Fruit fly (Drosophila melanogaster) whole organism, embryonic: ENCODE data around the gene CG42538.

Source experiments
- Asciz ChIP-seq: fragments of 200-800 bp; sonication (Bioruptor generic); optimal IDR thresholded peaks from 2 replicates; lab custom pipeline; 2017; ENCODE audit warnings: missing biosample characterization, mild to moderate bottlenecking, missing genetic modification characterization, missing genetic modification reagents
- Blimp-1 ChIP-seq: fragments of 200-800 bp; sonication (Bioruptor generic); optimal IDR thresholded peaks from 3 replicates; lab custom pipeline; 2018; ENCODE audit warnings: missing biosample characterization, missing genetic modification characterization, mild to moderate bottlenecking, moderate library complexity, missing genetic modification reagents
- CG14014 ChIP-seq: fragments of 200-800 bp; sonication (Bioruptor generic); IDR thresholded peaks from 2 replicates; pipeline ENCODE4 v1.3.6; 2022; ENCODE audit warnings: missing biosample characterization, missing genetic modification characterization
- CG15269 ChIP-seq: fragments of 200-800 bp; sonication (Bioruptor generic); optimal IDR thresholded peaks from 2 replicates; lab custom pipeline; 2018; ENCODE audit warnings: missing biosample characterization, mild to moderate bottlenecking, missing genetic modification characterization, moderate library complexity
- CG17186 ChIP-seq: fragments of 200-800 bp; sonication (Bioruptor generic); optimal IDR thresholded peaks from 3 replicates; lab custom pipeline; 2017; ENCODE audit warnings: missing biosample characterization, missing genetic modification reagents, missing genetic modification characterization
- CG17359 ChIP-seq: fragments of 200-800 bp; sonication (Bioruptor generic); optimal IDR thresholded peaks from 3 replicates; lab custom pipeline; 2018; ENCODE audit warnings: missing biosample characterization, mild to moderate bottlenecking, missing genetic modification characterization, moderate library complexity
- CG17829 ChIP-seq: fragments of 200-800 bp; optimal IDR thresholded peaks from 2 replicates; lab custom pipeline; 2019; ENCODE audit warnings: missing biosample characterization, mild to moderate bottlenecking, missing genetic modification characterization, moderate library complexity
- CG17912 ChIP-seq: fragments of 200-800 bp; sonication (Bioruptor generic); optimal IDR thresholded peaks from 2 replicates; lab custom pipeline; 2018; ENCODE audit warnings: missing biosample characterization, mild to moderate bottlenecking, missing genetic modification characterization
- CG18262 ChIP-seq: fragments of 200-800 bp; optimal IDR thresholded peaks from 3 replicates; lab custom pipeline; 2019; ENCODE audit warnings: missing biosample characterization, mild to moderate bottlenecking, missing genetic modification characterization, moderate library complexity
- CG18619 ChIP-seq: fragments of 200-800 bp; sonication (Bioruptor generic); optimal IDR thresholded peaks from 3 replicates; lab custom pipeline; 2017; ENCODE audit warnings: missing biosample characterization, mild to moderate bottlenecking, missing genetic modification characterization
- CG30403 ChIP-seq: fragments of 200-800 bp; sonication (Bioruptor generic); optimal IDR thresholded peaks from 3 replicates; lab custom pipeline; 2016; ENCODE audit warnings: missing biosample characterization, missing genetic modification characterization
- CG34224 ChIP-seq: fragments of 200-800 bp; sonication (Bioruptor generic); IDR thresholded peaks from 3 replicates; pipeline ENCODE4 v1.3.6; 2022; ENCODE audit warnings: missing biosample characterization, missing genetic modification characterization; ENCODE audit not compliant: partially characterized antibody
- CG34422 ChIP-seq: fragments of 200-800 bp; sonication (Bioruptor generic); IDR thresholded peaks from 3 replicates; pipeline ENCODE4 v1.3.6; 2022; ENCODE audit warnings: missing biosample characterization, missing genetic modification characterization
- CG42726 ChIP-seq: fragments of 200-800 bp; sonication (Bioruptor generic); IDR thresholded peaks from 2 replicates; pipeline ENCODE4 v1.3.6; 2022; ENCODE audit warnings: missing biosample characterization, missing genetic modification characterization; ENCODE audit not compliant: partially characterized antibody
- CG4328 ChIP-seq: fragments of 200-800 bp; sonication (Bioruptor generic); optimal IDR thresholded peaks from 3 replicates; lab custom pipeline; 2017; ENCODE audit warnings: missing biosample characterization, missing genetic modification reagents, missing genetic modification characterization
- CG7963 ChIP-seq: fragments of 200-800 bp; sonication (Bioruptor generic); IDR thresholded peaks from 3 replicates; pipeline ENCODE4 v1.3.6; 2022; ENCODE audit warnings: missing biosample characterization, missing genetic modification characterization; ENCODE audit not compliant: partially characterized antibody
- CG8290 ChIP-seq, 3 experiments: fragments of 200-800 bp; sonication (Bioruptor generic); optimal IDR thresholded peaks; 2 replicates each; lab custom pipeline; 2016 to 2019; ENCODE audit warnings: missing biosample characterization in 3 of 3, missing genetic modification characterization in 3 of 3, mild to moderate bottlenecking in 2 of 3, moderate library complexity in 1 of 3
- Doc3 ChIP-seq: fragments of 200-800 bp; sonication (Bioruptor generic); IDR thresholded peaks from 3 replicates; pipeline ENCODE4 v1.3.6; 2022; ENCODE audit warnings: missing biosample characterization, missing genetic modification characterization; ENCODE audit not compliant: partially characterized antibody
- Dref ChIP-seq: fragments of 200-800 bp; sonication (Bioruptor generic); IDR thresholded peaks from 2 replicates; pipeline ENCODE4 v1.3.6; 2022; ENCODE audit warnings: missing biosample characterization, missing genetic modification characterization
- Ets97D ChIP-seq: fragments of 200-800 bp; sonication (Bioruptor generic); optimal IDR thresholded peaks from 3 replicates; lab custom pipeline; 2016; ENCODE audit warnings: missing biosample characterization, missing genetic modification characterization
- HmgZ ChIP-seq: fragments of 200-800 bp; sonication (Bioruptor generic); optimal IDR thresholded peaks from 2 replicates; lab custom pipeline; 2018; ENCODE audit warnings: missing biosample characterization, mild to moderate bottlenecking, missing genetic modification characterization
- Hmx ChIP-seq: fragments of 200-800 bp; sonication (Bioruptor generic); optimal IDR thresholded peaks from 2 replicates; lab custom pipeline; 2016; ENCODE audit warnings: missing biosample characterization, missing genetic modification characterization
- Lhr ChIP-seq: fragments of 200-800 bp; sonication (Bioruptor generic); optimal IDR thresholded peaks from 3 replicates; lab custom pipeline; 2017; ENCODE audit warnings: mild to moderate bottlenecking, missing biosample characterization, missing genetic modification reagents, missing genetic modification characterization
- MESR4 ChIP-seq: fragments of 200-800 bp; sonication (Bioruptor generic); optimal IDR thresholded peaks from 2 replicates; lab custom pipeline; 2018; ENCODE audit warnings: missing biosample characterization, mild to moderate bottlenecking, missing genetic modification characterization, moderate library complexity
- Med ChIP-seq: fragments of 200-800 bp; sonication (Bioruptor generic); peaks from one replicate; lab custom pipeline; 2016; ENCODE audit warnings: missing biosample characterization, missing genetic modification characterization, mild to moderate bottlenecking, inconsistent platforms, moderate library complexity
- Meics ChIP-seq: fragments of 200-800 bp; sonication (Bioruptor generic); optimal IDR thresholded peaks from 2 replicates; lab custom pipeline; 2017; ENCODE audit warnings: missing biosample characterization, mild to moderate bottlenecking, missing genetic modification characterization
- Nf-YB ChIP-seq: fragments of 200-800 bp; sonication (Bioruptor generic); optimal IDR thresholded peaks from 3 replicates; lab custom pipeline; 2019; ENCODE audit warnings: missing biosample characterization, mild to moderate bottlenecking, missing genetic modification characterization, moderate library complexity
- Oli ChIP-seq: fragments of 200-800 bp; sonication (Bioruptor generic); optimal IDR thresholded peaks from 2 replicates; lab custom pipeline; 2018; ENCODE audit warnings: missing biosample characterization, mild to moderate bottlenecking, missing genetic modification characterization, moderate library complexity
- Scr ChIP-seq: fragments of 200-800 bp; sonication (Bioruptor generic); IDR thresholded peaks from 2 replicates; pipeline ENCODE4 v1.3.6; 2022; ENCODE audit warnings: missing biosample characterization, missing genetic modification characterization; ENCODE audit not compliant: partially characterized antibody
- Sry-δ ChIP-seq: fragments of 200-800 bp; sonication (Bioruptor generic); optimal IDR thresholded peaks from 2 replicates; lab custom pipeline; 2016; ENCODE audit warnings: missing biosample characterization, missing genetic modification characterization
- Xrp1 ChIP-seq: fragments of 200-800 bp; sonication (Bioruptor generic); IDR thresholded peaks from 2 replicates; pipeline ENCODE4 v1.3.6; 2022; ENCODE audit warnings: missing biosample characterization, missing genetic modification characterization
- abd-A ChIP-seq: fragments of 200-800 bp; sonication (Bioruptor generic); optimal IDR thresholded peaks from 3 replicates; lab custom pipeline; 2019; ENCODE audit warnings: missing biosample characterization, mild to moderate bottlenecking, missing genetic modification characterization, moderate library complexity
- ato ChIP-seq: fragments of 200-800 bp; sonication (Bioruptor generic); IDR thresholded peaks from 2 replicates; pipeline ENCODE4 v1.3.6; 2022; ENCODE audit warnings: missing biosample characterization, missing genetic modification characterization; ENCODE audit not compliant: partially characterized antibody
- bbx ChIP-seq: fragments of 200-800 bp; sonication (Bioruptor generic); IDR thresholded peaks from 2 replicates; pipeline ENCODE4 v1.3.6; 2022; ENCODE audit warnings: missing biosample characterization, missing genetic modification characterization; ENCODE audit not compliant: partially characterized antibody
- cas ChIP-seq: fragments of 200-800 bp; sonication (Bioruptor generic); IDR thresholded peaks from 2 replicates; pipeline ENCODE4 v1.3.6; 2022; ENCODE audit warnings: missing biosample characterization, missing genetic modification characterization
- gfzf ChIP-seq: fragments of 200-800 bp; sonication (Bioruptor generic); optimal IDR thresholded peaks from 2 replicates; lab custom pipeline; 2016; ENCODE audit warnings: missing biosample characterization, mild to moderate bottlenecking, missing genetic modification characterization, moderate library complexity
- grau ChIP-seq: fragments of 200-800 bp; optimal IDR thresholded peaks from 3 replicates; lab custom pipeline; 2019; ENCODE audit warnings: missing biosample characterization, mild to moderate bottlenecking, missing genetic modification characterization, moderate library complexity
- gt ChIP-seq: fragments of 200-800 bp; sonication (Bioruptor generic); IDR thresholded peaks from 2 replicates; pipeline ENCODE4 v1.3.6; 2022; ENCODE audit warnings: missing biosample characterization, missing genetic modification characterization
- jigr1 ChIP-seq: fragments of 200-800 bp; sonication (Bioruptor generic); IDR thresholded peaks from 3 replicates; pipeline ENCODE4 v1.3.6; 2022; ENCODE audit warnings: missing biosample characterization, missing genetic modification characterization
- lab ChIP-seq: fragments of 200-800 bp; sonication (Bioruptor generic); optimal IDR thresholded peaks from 3 replicates; lab custom pipeline; 2017; ENCODE audit warnings: missing biosample characterization, missing genetic modification characterization, mild to moderate bottlenecking, moderate library complexity, missing genetic modification reagents
- peb ChIP-seq: fragments of 200-800 bp; sonication (Bioruptor generic); IDR thresholded peaks from 2 replicates; pipeline ENCODE4 v1.3.6; 2022; ENCODE audit warnings: missing biosample characterization, missing genetic modification characterization
- pfk ChIP-seq: fragments of 200-800 bp; sonication (Bioruptor generic); optimal IDR thresholded peaks from 2 replicates; lab custom pipeline; 2018; ENCODE audit warnings: missing biosample characterization, mild to moderate bottlenecking, missing genetic modification characterization, moderate library complexity
- run ChIP-seq: fragments of 200-800 bp; sonication (Bioruptor generic); optimal IDR thresholded peaks from 3 replicates; lab custom pipeline; 2018; ENCODE audit warnings: missing biosample characterization, mild to moderate bottlenecking, missing genetic modification characterization
- sens ChIP-seq: fragments of 200-800 bp; sonication (Bioruptor generic); peaks from one replicate; lab custom pipeline; 2016; ENCODE audit warnings: missing biosample characterization, missing genetic modification characterization
- sug ChIP-seq: fragments of 200-800 bp; optimal IDR thresholded peaks from 2 replicates; lab custom pipeline; 2019; ENCODE audit warnings: missing biosample characterization, mild to moderate bottlenecking, missing genetic modification characterization, moderate library complexity
- tap ChIP-seq: fragments of 200-800 bp; optimal IDR thresholded peaks from 3 replicates; lab custom pipeline; 2019; ENCODE audit warnings: missing biosample characterization, mild to moderate bottlenecking, missing genetic modification characterization, moderate library complexity
- tin ChIP-seq: fragments of 200-800 bp; sonication (Bioruptor generic); optimal IDR thresholded peaks from 3 replicates; lab custom pipeline; 2016; ENCODE audit warnings: missing biosample characterization, missing genetic modification characterization
- twi ChIP-seq: fragments of 200-800 bp; optimal IDR thresholded peaks from 2 replicates; lab custom pipeline; 2019; ENCODE audit warnings: missing biosample characterization, mild to moderate bottlenecking, missing genetic modification characterization, moderate library complexity
- unpg ChIP-seq: fragments of 200-800 bp; sonication (Bioruptor generic); optimal IDR thresholded peaks from 3 replicates; lab custom pipeline; 2018; ENCODE audit warnings: missing biosample characterization, mild to moderate bottlenecking, missing genetic modification characterization, moderate library complexity

Gene CG42538

DNA sequence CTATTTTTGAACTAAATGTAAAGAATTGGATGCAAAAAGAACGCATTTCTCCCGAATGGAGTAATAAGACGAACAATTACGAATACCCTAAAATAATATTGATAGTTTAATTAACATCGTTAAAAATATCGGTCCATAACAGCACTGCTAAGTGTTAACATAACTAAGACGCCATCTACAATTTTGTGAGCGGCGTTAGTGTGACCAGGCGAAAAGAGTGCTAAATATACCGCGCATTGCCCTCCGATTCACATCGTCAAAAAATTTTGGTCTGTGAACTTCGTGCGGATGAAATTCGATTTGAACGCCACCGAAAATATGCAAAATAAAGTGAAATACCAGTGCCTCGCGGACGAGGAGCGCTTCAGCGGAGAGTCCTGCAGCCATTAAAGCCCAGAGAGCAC is 17.4 kb downstream of the CG42538 start, which contains the start of gene Mbs (continued):
- peak; percentile 2 for TF ChIP-seq unpg (GFP tag; lab: Kevin White, UChicago)
- no peak for TF ChIP-seq CG30403 (GFP tag; lab: Kevin White, UChicago)
- TF ChIP-seq tap (tag; lab: Kevin White, UChicago), result peak; percentile 24
- no peak for TF ChIP-seq Hmx
- peak; percentile 22 for TF ChIP-seq Nf-YB (GFP tag; lab: Kevin White, UChicago)
- TF ChIP-seq CG7963 (GFP tag; lab: Robert Waterston, UW), result peak; percentile 22; the same call in 1 of the 3 replicates
- 0 out of 2 replicates have a peak, but pooled peaks have one; percentile 23 for TF ChIP-seq ato
- TF ChIP-seq CG18262 (tag; lab: Kevin White, UChicago), result no peak
- TF ChIP-seq Asciz (GFP tag; lab: Kevin White, UChicago), result peak; percentile 18
- TF ChIP-seq MESR4 (GFP tag; lab: Kevin White, UChicago), result peak; percentile 62
- peak; percentile 23 for TF ChIP-seq CG18619 (GFP tag; lab: Kevin White, UChicago)
- TF ChIP-seq Blimp-1 (GFP tag; lab: Kevin White, UChicago), result no peak
- TF ChIP-seq Doc3 (GFP tag; lab: Robert Waterston, UW), result peak; percentile 37; the same call in 2 of the 3 replicates
- peak; percentile 49 for TF ChIP-seq Sry-δ
- peak; percentile 78 for TF ChIP-seq CG34224 (GFP tag; lab: Robert Waterston, UW)
- TF ChIP-seq CG17912 (GFP tag; lab: Kevin White, UChicago), result peak; percentile 48
- TF ChIP-seq CG4328 (GFP tag; lab: Kevin White, UChicago), result peak; percentile 23
- TF ChIP-seq run (tag; lab: Kevin White, UChicago), result peak; percentile 6
- peak; percentile 10 for TF ChIP-seq CG15269 (tag; lab: Kevin White, UChicago)
- TF ChIP-seq Ets97D (GFP tag; lab: Kevin White, UChicago), result peak; percentile 27
- no peak for TF ChIP-seq gt (GFP tag; lab: Robert Waterston, UW)
- TF ChIP-seq abd-A, result peak; percentile 61
- TF ChIP-seq cas (GFP tag; lab: Robert Waterston, UW), result no peak
- TF ChIP-seq Scr, result peak; percentile 65
- TF ChIP-seq jigr1, result no peak
- peak; percentile 16 for TF ChIP-seq grau (tag; lab: Kevin White, UChicago)
- peak; percentile 20 for TF ChIP-seq CG8290 (GFP tag; optimal IDR thresholded peaks at IDR 0.05; lab: Kevin White, UChicago)
- TF ChIP-seq CG8290 (tag; optimal IDR thresholded peaks at IDR 0.05; lab: Kevin White, UChicago), result peak; percentile 23 to 69
- no peak for TF ChIP-seq peb (GFP tag; lab: Robert Waterston, UW)
- peak; percentile 39 for TF ChIP-seq lab (GFP tag; lab: Kevin White, UChicago)
- peak; percentile 32 for TF ChIP-seq pfk (GFP tag; lab: Kevin White, UChicago)
- TF ChIP-seq gfzf (GFP tag; lab: Kevin White, UChicago), result peak; percentile 86
- peak; percentile 85 for TF ChIP-seq Med (GFP tag; lab: Kevin White, UChicago)
- TF ChIP-seq CG17186 (GFP tag; lab: Kevin White, UChicago), result peak; percentile 46
- peak; percentile 12 for TF ChIP-seq Meics (GFP tag; lab: Kevin White, UChicago)
- TF ChIP-seq Xrp1, result no peak
- TF ChIP-seq Lhr (GFP tag; lab: Kevin White, UChicago), result peak; percentile 55
- TF ChIP-seq CG17829 (tag; lab: Kevin White, UChicago), result peak; percentile 53
- TF ChIP-seq twi, result no peak
- TF ChIP-seq HmgZ (tag; lab: Kevin White, UChicago), result peak; percentile 33
- TF ChIP-seq sens (GFP tag; lab: Kevin White, UChicago), result peak; percentile 80
- peak; percentile 71 for TF ChIP-seq bbx (GFP tag; lab: Robert Waterston, UW)
- TF ChIP-seq Dref (GFP tag; lab: Robert Waterston, UW), result peak; percentile 41
- no peak for TF ChIP-seq Oli (tag; lab: Kevin White, UChicago)
- TF ChIP-seq sug (tag; lab: Kevin White, UChicago), result peak; percentile 18
- TF ChIP-seq tin, result no peak
- TF ChIP-seq CG14014 (GFP tag; lab: Robert Waterston, UW), result no peak
- peak; percentile 50; the same call in 1 of the 3 replicates for TF ChIP-seq CG34422 (GFP tag; lab: Robert Waterston, UW)
- TF ChIP-seq CG17359 (tag; lab: Kevin White, UChicago), result peak; percentile 11
- TF ChIP-seq CG42726 (GFP tag; lab: Robert Waterston, UW), result peak; percentile 54; the same call in 1 of the 2 replicates
